Fruit fly (Drosophila melanogaster): ENCODE results near the gene AstC-R2.
"Not testable (repeated sequence)": the region's sequence is repeated elsewhere in the genome, so short reads cannot be mapped to it uniquely, and the experiment has no call there.

DNA sequence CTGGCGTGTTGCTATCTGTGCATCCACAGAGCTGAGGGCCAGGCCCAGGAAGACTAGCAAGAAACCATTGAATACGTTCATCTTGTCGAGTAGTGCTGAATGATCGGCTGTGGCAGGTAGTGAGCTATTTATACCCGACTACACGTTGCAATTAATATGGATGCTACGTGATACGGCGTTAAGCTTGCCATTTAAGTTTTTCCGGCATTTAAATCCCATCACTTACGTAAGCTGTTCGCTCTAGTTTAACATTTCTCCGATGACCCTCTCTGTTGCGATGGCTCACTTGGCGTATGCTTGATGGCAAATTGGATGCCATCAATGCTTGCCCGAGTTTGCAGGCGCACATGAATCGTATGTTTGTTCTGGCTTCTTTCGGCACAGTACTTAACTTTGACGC lies 32.8 kb downstream of the AstC-R2 start, which contains the start of gene Met75Cb:
- not testable (repeated sequence) for TF ChIP-seq CG8478, CTCF (optimal IDR thresholded peaks at IDR 0.05)

All from S2 (cell line).